Worm (Caenorhabditis elegans) whole organism, L2 larva: ENCODE results near the gene tgn-38.

Experiments
- C34F6.9 ChIP-seq: fragments of 150-350 bp; optimal IDR thresholded peaks from 2 replicates; lab custom pipeline; 2014; ENCODE audit warnings: missing biosample characterization, missing genetic modification characterization
- F13H6.1 ChIP-seq: sonication (generic microtip); optimal IDR thresholded peaks from 2 replicates; lab custom pipeline; 2016; ENCODE audit warnings: missing genetic modification characterization, missing compliant biosample characterization
- ZK546.5 ChIP-seq: sonication (generic microtip); optimal IDR thresholded peaks from 2 replicates; lab custom pipeline; 2017; ENCODE audit warnings: missing biosample characterization, missing genetic modification characterization
- alr-1 ChIP-seq: fragments of 150-350 bp; optimal IDR thresholded peaks from 2 replicates; lab custom pipeline; 2014; ENCODE audit warnings: missing biosample characterization, missing genetic modification characterization
- ama-1 ChIP-seq: fragments of 150-350 bp; optimal IDR thresholded peaks from 2 replicates; lab custom pipeline; 2018; ENCODE audit warnings: inconsistent platforms
- blmp-1 ChIP-seq: sonication (generic microtip); optimal IDR thresholded peaks from 2 replicates; lab custom pipeline; 2017; ENCODE audit warnings: missing genetic modification characterization, mild to moderate bottlenecking, missing compliant biosample characterization, antibody characterized with exemption, moderate library complexity; ENCODE audit not compliant: insufficient read depth
- ceh-16 ChIP-seq: fragments of 150-350 bp; optimal IDR thresholded peaks from 2 replicates; lab custom pipeline; 2014; ENCODE audit warnings: missing biosample characterization, missing genetic modification characterization
- ceh-82 ChIP-seq: fragments of 150-350 bp; optimal IDR thresholded peaks from 2 replicates; lab custom pipeline; 2014; ENCODE audit warnings: missing biosample characterization, missing genetic modification characterization
- crh-2 ChIP-seq: sonication (generic microtip); optimal IDR thresholded peaks from 2 replicates; lab custom pipeline; 2017; ENCODE audit warnings: missing biosample characterization, missing genetic modification characterization
- egl-27 ChIP-seq: sonication (generic microtip); optimal IDR thresholded peaks from 3 replicates; lab custom pipeline; 2017; ENCODE audit warnings: missing biosample characterization, missing genetic modification reagents, missing genetic modification characterization
- elt-3 ChIP-seq: sonication (generic microtip); optimal IDR thresholded peaks from 2 replicates; lab custom pipeline; 2017; ENCODE audit warnings: missing biosample characterization, missing genetic modification characterization
- fos-1 ChIP-seq: fragments of 150-350 bp; optimal IDR thresholded peaks from 2 replicates; lab custom pipeline; 2014; ENCODE audit warnings: missing biosample characterization, missing genetic modification characterization
- gmeb-1 ChIP-seq: fragments of 150-350 bp; optimal IDR thresholded peaks from 2 replicates; lab custom pipeline; 2014; ENCODE audit warnings: missing biosample characterization, missing genetic modification characterization
- lin-11 ChIP-seq: fragments of 150-350 bp; sonication (generic microtip); optimal IDR thresholded peaks from 2 replicates; lab custom pipeline; 2014; ENCODE audit warnings: missing biosample characterization, missing genetic modification characterization, inconsistent platforms, mixed read lengths
- lin-13 ChIP-seq: fragments of 150-350 bp; optimal IDR thresholded peaks from 2 replicates; lab custom pipeline; 2014; ENCODE audit warnings: missing biosample characterization, missing genetic modification reagents, missing genetic modification characterization
- lin-39 ChIP-seq: fragments of 150-350 bp; optimal IDR thresholded peaks from 2 replicates; lab custom pipeline; 2014; ENCODE audit warnings: missing biosample characterization, missing genetic modification reagents, missing genetic modification characterization
- lsy-2 ChIP-seq, 2 experiments: fragments of 150-350 bp in 1 of 2; sonication (generic microtip) in 1 of 2; optimal IDR thresholded peaks; 2 replicates each; lab custom pipeline; 2014 to 2017; ENCODE audit warnings: missing biosample characterization in 2 of 2, missing genetic modification characterization in 2 of 2
- nhr-10 ChIP-seq: sonication (generic microtip); optimal IDR thresholded peaks from 2 replicates; lab custom pipeline; 2017; ENCODE audit warnings: missing biosample characterization, missing genetic modification characterization
- nhr-11 ChIP-seq: fragments of 150-350 bp; optimal IDR thresholded peaks from 2 replicates; lab custom pipeline; 2014; ENCODE audit warnings: missing biosample characterization, missing genetic modification characterization
- nhr-12 ChIP-seq: fragments of 150-350 bp; optimal IDR thresholded peaks from 2 replicates; lab custom pipeline; 2014; ENCODE audit warnings: missing biosample characterization, missing genetic modification characterization
- nhr-129 ChIP-seq: fragments of 150-350 bp; optimal IDR thresholded peaks from 2 replicates; lab custom pipeline; 2014; ENCODE audit warnings: missing biosample characterization, missing genetic modification characterization
- nhr-21 ChIP-seq: fragments of 150-350 bp; optimal IDR thresholded peaks from 2 replicates; lab custom pipeline; 2014; ENCODE audit warnings: missing biosample characterization, missing genetic modification characterization
- nhr-23 ChIP-seq: fragments of 150-350 bp; optimal IDR thresholded peaks from 2 replicates; lab custom pipeline; 2014; ENCODE audit warnings: missing biosample characterization, missing genetic modification reagents, missing genetic modification characterization
- nhr-237 ChIP-seq: fragments of 150-350 bp; optimal IDR thresholded peaks from 2 replicates; lab custom pipeline; 2014; ENCODE audit warnings: missing biosample characterization, missing genetic modification characterization
- nhr-25 ChIP-seq: fragments of 150-350 bp; sonication (generic microtip); optimal IDR thresholded peaks from 3 replicates; lab custom pipeline; 2014; ENCODE audit warnings: missing biosample characterization, missing genetic modification characterization
- nhr-6 ChIP-seq: fragments of 150-350 bp; optimal IDR thresholded peaks from 2 replicates; lab custom pipeline; 2014; ENCODE audit warnings: missing biosample characterization, missing genetic modification characterization
- nhr-77 ChIP-seq: fragments of 150-350 bp; optimal IDR thresholded peaks from 2 replicates; lab custom pipeline; 2014; ENCODE audit warnings: missing biosample characterization, missing genetic modification characterization
- sem-4 ChIP-seq: fragments of 150-350 bp; optimal IDR thresholded peaks from 2 replicates; lab custom pipeline; 2014; ENCODE audit warnings: missing biosample characterization, missing genetic modification reagents, missing genetic modification characterization
- sma-3 ChIP-seq: sonication (generic microtip); optimal IDR thresholded peaks from 2 replicates; lab custom pipeline; 2016; ENCODE audit warnings: missing genetic modification reagents, missing genetic modification characterization, missing compliant biosample characterization
- sma-9 ChIP-seq, 2 experiments: fragments of 150-350 bp in 1 of 2; sonication (generic microtip) in 1 of 2; optimal IDR thresholded peaks; 2 replicates each; lab custom pipeline; 2014 to 2016; ENCODE audit warnings: missing genetic modification characterization in 2 of 2, mild to moderate bottlenecking in 1 of 2, missing biosample characterization in 1 of 2, missing compliant biosample characterization in 1 of 2, missing genetic modification reagents in 1 of 2, moderate library complexity in 1 of 2
- unc-39 ChIP-seq: fragments of 150-350 bp; optimal IDR thresholded peaks from 2 replicates; lab custom pipeline; 2014; ENCODE audit warnings: missing biosample characterization, missing genetic modification characterization
- unc-55 ChIP-seq: fragments of 150-350 bp; sonication (generic microtip); optimal IDR thresholded peaks from 3 replicates; lab custom pipeline; 2014; ENCODE audit warnings: missing biosample characterization, missing genetic modification reagents, missing genetic modification characterization
- ztf-1 ChIP-seq: fragments of 200-800 bp; sonication (Bioruptor generic); conservative IDR thresholded peaks from 2 replicates; pipeline ENCODE4 v1.3.6; 2022; ENCODE audit warnings: missing genetic modification characterization, missing compliant biosample characterization
- ztf-11 ChIP-seq: sonication (generic microtip); optimal IDR thresholded peaks from 2 replicates; lab custom pipeline; 2017; ENCODE audit warnings: missing biosample characterization, missing genetic modification characterization
- ztf-4 ChIP-seq: fragments of 150-350 bp; optimal IDR thresholded peaks from 2 replicates; lab custom pipeline; 2014; ENCODE audit warnings: missing biosample characterization, missing genetic modification characterization

Gene tgn-38

DNA sequence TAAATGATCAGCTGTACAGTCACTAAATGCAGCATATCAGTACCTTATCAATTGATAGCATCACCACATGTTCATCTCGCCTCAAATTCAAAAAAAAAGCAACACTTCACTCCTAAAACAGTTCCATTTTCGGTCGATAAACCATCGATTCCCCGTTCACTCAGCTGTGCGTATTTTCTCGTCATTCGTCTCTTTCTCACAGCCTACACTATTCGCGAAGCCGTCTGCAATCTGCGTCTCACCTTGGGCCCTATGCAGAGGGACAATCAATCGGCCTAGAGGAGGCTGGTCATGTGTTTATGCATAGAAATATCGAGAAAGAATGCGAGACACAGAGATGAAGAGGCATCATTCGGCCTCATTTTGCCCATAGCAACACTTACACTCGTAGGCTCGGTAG, 3.4 kb upstream of the tgn-38 start (continued):
- TF ChIP-seq elt-3 (tag; lab: Kevin White, UChicago) (no peak), alr-1 (tag; lab: Kevin White, UChicago) (peak; percentile 28), nhr-21 (tag; lab: Kevin White, UChicago) (peak; percentile 80), lsy-2 (tag; optimal IDR thresholded peaks at IDR 0.05; lab: Kevin White, UChicago) (peak; percentile 52 to 87), sma-9 (GFP tag; optimal IDR thresholded peaks at IDR 0.05; lab: Kevin White, UChicago) (peak; percentile 81), sma-9 (tag; optimal IDR thresholded peaks at IDR 0.05; lab: Kevin White, UChicago) (no peak), ztf-1 (GFP tag; lab: Robert Waterston, UW) (no peak), sma-3 (GFP tag; lab: Kevin White, UChicago) (peak; percentile 92), egl-27 (peak; percentile 61), lin-11 (tag; lab: Kevin White, UChicago) (peak; percentile 54), crh-2 (peak; percentile 87), nhr-10 (tag; lab: Kevin White, UChicago) (no peak), ceh-82 (tag; lab: Kevin White, UChicago) (no peak), nhr-237 (no peak), unc-39 (no peak), nhr-77 (no peak), unc-55 (GFP tag; lab: Kevin White, UChicago) (peak; percentile 68), sem-4 (tag; lab: Kevin White, UChicago) (peak; percentile 89), lin-39 (no peak)

DNA sequence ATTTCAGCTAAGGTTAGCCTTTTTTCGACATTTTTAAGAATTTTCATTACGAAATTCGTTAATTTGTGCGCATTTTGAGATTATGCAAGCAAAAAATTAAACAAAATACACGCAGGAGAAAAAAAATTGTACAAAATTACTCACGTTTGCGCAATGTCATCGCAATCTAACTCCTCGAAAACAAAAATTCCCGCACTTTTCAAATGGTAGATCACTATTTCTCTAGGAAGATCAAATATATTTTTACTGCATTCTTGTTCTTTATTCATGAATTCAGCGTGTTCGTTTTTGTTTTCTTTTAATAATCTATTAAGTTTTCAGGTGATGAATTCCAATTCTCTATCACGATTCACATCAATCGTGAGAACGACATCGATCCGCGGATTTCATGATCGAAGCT, 2.0 kb upstream of the tgn-38 start, which contains the start of the genes T12G3.6 and mrpl-51:
TSS of gene T12G3.6 (minus strand) at position 269 of the 400 bp plus-strand sequence.
TSS of gene mrpl-51 (plus strand) at position 322 of the 400 bp plus-strand sequence.
- TF ChIP-seq sma-9 (GFP tag; optimal IDR thresholded peaks at IDR 0.05; lab: Kevin White, UChicago) (no peak), sma-9 (tag; optimal IDR thresholded peaks at IDR 0.05; lab: Kevin White, UChicago) (no peak), lsy-2 (tag; optimal IDR thresholded peaks at IDR 0.05; lab: Kevin White, UChicago) (no peak), ztf-1 (GFP tag; lab: Robert Waterston, UW) (no peak), nhr-10 (tag; lab: Kevin White, UChicago) (no peak), ama-1 (lab: Kevin White, UChicago) (no peak), gmeb-1 (no peak), ceh-82 (tag; lab: Kevin White, UChicago) (no peak), lin-39 (no peak), ztf-4 (no peak), nhr-11 (no peak), nhr-23 (tag; lab: Kevin White, UChicago) (no peak), elt-3 (tag; lab: Kevin White, UChicago) (no peak)

DNA sequence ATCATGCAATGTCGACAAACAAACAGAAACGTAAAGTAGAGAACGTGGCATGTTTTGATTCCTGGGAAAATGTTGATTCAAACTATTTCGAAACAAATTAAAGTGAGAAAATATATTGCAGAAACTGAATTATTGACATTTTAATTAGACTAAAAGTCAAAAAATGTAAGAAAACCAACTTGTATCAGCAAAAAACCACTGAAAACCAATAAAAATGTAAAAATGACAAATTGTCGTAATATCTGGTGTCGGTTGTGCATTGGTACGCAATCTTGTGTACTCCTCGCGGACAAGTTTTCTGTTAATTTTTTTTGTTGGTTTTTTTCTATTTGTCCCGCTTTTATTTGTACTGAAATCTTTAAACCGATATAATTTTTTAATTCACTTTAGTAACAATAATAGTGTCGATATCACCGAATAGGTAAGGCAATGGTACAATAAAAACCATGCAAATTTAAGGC, 778 bp upstream of the tgn-38 start, which contains the start of gene T12G3.11:
TSS of gene T12G3.11 (minus strand) at position 51 of the 461 bp plus-strand sequence.
- TF ChIP-seq sma-9 (GFP tag; optimal IDR thresholded peaks at IDR 0.05; lab: Kevin White, UChicago), result peak; percentile 5
- TF ChIP-seq sma-9 (tag; optimal IDR thresholded peaks at IDR 0.05; lab: Kevin White, UChicago), result no peak
- TF ChIP-seq nhr-12 (tag; lab: Kevin White, UChicago), result no peak
- peak; percentile 9 for TF ChIP-seq fos-1
- TF ChIP-seq ZK546.5 (tag; lab: Kevin White, UChicago), result no peak
- peak; percentile 63 for TF ChIP-seq C34F6.9
- TF ChIP-seq nhr-129 (tag; lab: Kevin White, UChicago), result peak; percentile 63
- peak; percentile 77 for TF ChIP-seq unc-55 (GFP tag; lab: Kevin White, UChicago)
- peak; percentile 30 for TF ChIP-seq F13H6.1
- peak; percentile 25 for TF ChIP-seq gmeb-1
- TF ChIP-seq blmp-1, result peak; percentile 23
- no peak for TF ChIP-seq egl-27
- peak; percentile 31 for TF ChIP-seq lin-13 (GFP tag; lab: Kevin White, UChicago)
- peak; percentile 9 for TF ChIP-seq nhr-25 (tag; lab: Kevin White, UChicago)
- TF ChIP-seq unc-39, result no peak
- peak; percentile 18 to 80 for TF ChIP-seq lsy-2 (tag; optimal IDR thresholded peaks at IDR 0.05; lab: Kevin White, UChicago)

DNA sequence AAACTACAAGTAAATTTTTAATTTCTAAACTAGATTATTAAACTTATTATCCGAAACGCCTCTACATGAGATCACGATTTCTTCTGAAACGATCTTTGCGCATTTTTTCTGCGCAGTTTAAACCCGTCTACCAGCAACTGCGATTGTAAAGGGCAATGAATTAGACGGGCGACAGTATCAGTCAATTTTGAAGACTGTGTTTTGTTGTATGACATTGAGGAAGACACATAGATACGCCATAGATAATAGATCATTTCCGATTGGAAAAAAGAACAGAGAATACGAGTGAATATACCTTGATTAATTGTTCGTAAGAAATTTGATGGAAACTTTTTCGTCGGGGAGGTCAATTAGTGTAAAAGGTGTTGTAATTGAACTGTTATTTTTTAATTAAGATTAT, 7.6 kb downstream of the tgn-38 start:
- TF ChIP-seq F13H6.1, result no peak
- TF ChIP-seq ceh-16, result peak; percentile 71
- TF ChIP-seq alr-1 (tag; lab: Kevin White, UChicago), result no peak
- no peak for TF ChIP-seq sem-4 (tag; lab: Kevin White, UChicago)
- no peak for TF ChIP-seq nhr-6
- no peak for TF ChIP-seq unc-39
- peak; percentile 12 for TF ChIP-seq fos-1
- no peak for TF ChIP-seq nhr-12 (tag; lab: Kevin White, UChicago)
- peak; percentile 57 for TF ChIP-seq nhr-129 (tag; lab: Kevin White, UChicago)
- peak; percentile 65 for TF ChIP-seq sma-9 (GFP tag; optimal IDR thresholded peaks at IDR 0.05; lab: Kevin White, UChicago)
- TF ChIP-seq sma-9 (tag; optimal IDR thresholded peaks at IDR 0.05; lab: Kevin White, UChicago), result no peak
- TF ChIP-seq nhr-25 (tag; lab: Kevin White, UChicago), result peak; percentile 80
- no peak for TF ChIP-seq sma-3 (GFP tag; lab: Kevin White, UChicago)
- peak; percentile 68 for TF ChIP-seq nhr-21 (tag; lab: Kevin White, UChicago)
- TF ChIP-seq blmp-1, result peak; percentile 58
- TF ChIP-seq lsy-2 (tag; optimal IDR thresholded peaks at IDR 0.05; lab: Kevin White, UChicago), result no peak
- TF ChIP-seq ztf-4, result no peak
- TF ChIP-seq ztf-11, result no peak
